Fruit fly (Drosophila melanogaster): ENCODE data around the gene CG3857.

The CG3857 gene

DNA sequence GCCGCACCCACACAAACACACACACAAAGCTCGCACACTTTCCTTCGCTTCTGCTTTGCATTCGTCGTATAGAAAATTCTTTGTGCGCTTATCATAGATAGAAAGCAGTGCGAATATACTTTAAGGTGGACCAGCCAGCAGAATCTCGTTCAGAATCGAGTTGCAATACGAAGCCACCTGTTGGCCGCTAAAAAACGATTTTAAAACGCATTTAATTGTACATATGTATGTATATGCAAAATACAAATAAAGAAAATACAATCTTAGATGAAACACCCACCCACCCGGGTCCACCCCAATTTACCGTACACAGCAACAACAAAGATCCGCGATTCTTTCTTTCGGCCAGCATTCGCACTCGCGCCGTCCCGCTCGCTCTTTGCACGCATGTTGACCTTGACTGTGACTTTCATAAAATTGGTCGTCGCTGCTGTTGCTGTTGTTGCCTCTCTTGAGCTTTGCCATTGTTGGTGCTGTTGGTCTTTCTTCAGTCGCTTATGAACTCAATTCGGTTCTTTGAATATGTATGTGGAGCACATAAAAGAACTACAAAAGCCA is 8.7 kb upstream of the CG3857 start (continued):
- peak; percentile 83 for TF ChIP-seq CG2120 (GFP tag; optimal IDR thresholded peaks at IDR 0.05)
- peak; percentile 35; the same call in 1 of the 2 replicates for TF ChIP-seq H2.0 (GFP tag; IDR thresholded peaks at IDR 0.05)
- 0 out of 2 replicates have a peak, but pooled peaks have one; percentile 17 for TF ChIP-seq CG14441 (GFP tag; IDR thresholded peaks at IDR 0.05)
- TF ChIP-seq CG15269 (tag; optimal IDR thresholded peaks at IDR 0.05) = peak; percentile 54
- TF ChIP-seq CG12744 (GFP tag; optimal IDR thresholded peaks at IDR 0.05) = peak; percentile 14
- TF ChIP-seq Hmr (GFP tag; optimal IDR thresholded peaks at IDR 0.05) = peak; percentile 80
- TF ChIP-seq gcm (GFP tag; optimal IDR thresholded peaks at IDR 0.05) = no peak
- TF ChIP-seq CG10209 (GFP tag; optimal IDR thresholded peaks at IDR 0.05) = peak; percentile 52
- TF ChIP-seq chm (GFP tag; IDR thresholded peaks at IDR 0.05) = no peak
- TF ChIP-seq Drgx (GFP tag; IDR thresholded peaks at IDR 0.05) = peak; percentile 96
- TF ChIP-seq ATbp (GFP tag; optimal IDR thresholded peaks at IDR 0.05) = peak; percentile 31
- peak; percentile 31 for TF ChIP-seq Xbp1 (GFP tag; optimal IDR thresholded peaks at IDR 0.05)
- TF ChIP-seq gt (GFP tag; IDR thresholded peaks at IDR 0.05) = no peak
- no peak for TF ChIP-seq Atf-2 (GFP tag; optimal IDR thresholded peaks at IDR 0.05)
- peak; percentile 67 for TF ChIP-seq BtbVII (GFP tag; optimal IDR thresholded peaks at IDR 0.05)
- TF ChIP-seq CG15011 (GFP tag; optimal IDR thresholded peaks at IDR 0.05) = peak; percentile 42
- TF ChIP-seq Abd-B (GFP tag; optimal IDR thresholded peaks at IDR 0.05) = no peak
- TF ChIP-seq CG11696 (GFP tag; IDR thresholded peaks at IDR 0.05) = peak; percentile 53; the same call in 1 of the 2 replicates
- TF ChIP-seq E2f2 (GFP tag; IDR thresholded peaks at IDR 0.05) = peak; percentile 19; the same call in 1 of the 2 replicates
- no peak for TF ChIP-seq exex (tag; optimal IDR thresholded peaks at IDR 0.05)
- TF ChIP-seq CG1832 (GFP tag; optimal IDR thresholded peaks at IDR 0.05) = peak; percentile 47
- TF ChIP-seq CG12659 (GFP tag; optimal IDR thresholded peaks at IDR 0.05) = peak; percentile 41
- TF ChIP-seq Med (GFP tag) = peak; percentile 85
- TF ChIP-seq Blimp-1 (GFP tag; optimal IDR thresholded peaks at IDR 0.05) = no peak
- TF ChIP-seq CG7556 (GFP tag; optimal IDR thresholded peaks at IDR 0.05) = peak; percentile 27
- TF ChIP-seq nmo (GFP tag; optimal IDR thresholded peaks at IDR 0.05) = no peak
- no peak for TF ChIP-seq hkb (optimal IDR thresholded peaks at IDR 0.05)
- TF ChIP-seq hkb (GFP tag; IDR thresholded peaks at IDR 0.05) = peak; percentile 47
- peak; percentile 49 for TF ChIP-seq CG2712 (tag; optimal IDR thresholded peaks at IDR 0.05)
- peak; percentile 33; the same call in 1 of the 2 replicates for TF ChIP-seq Ada2b (GFP tag; IDR thresholded peaks at IDR 0.05)
- peak; percentile 86 for TF ChIP-seq ERR (GFP tag; optimal IDR thresholded peaks at IDR 0.05)
- TF ChIP-seq CG11695 (GFP tag; IDR thresholded peaks at IDR 0.05) = peak; percentile 44; the same call in 1 of the 3 replicates
- TF ChIP-seq grau (tag; optimal IDR thresholded peaks at IDR 0.05) = peak; percentile 62
- peak; percentile 60 for TF ChIP-seq Ets65A (GFP tag)
- peak; percentile 42; the same call in 1 of the 2 replicates for TF ChIP-seq Ptx1 (GFP tag; IDR thresholded peaks at IDR 0.05)
- TF ChIP-seq dimm (GFP tag; IDR thresholded peaks at IDR 0.05) = no peak
- TF ChIP-seq zen2 (GFP tag; IDR thresholded peaks at IDR 0.05; ENCODE audit: partially characterized antibody) = no peak
- TF ChIP-seq stc (GFP tag; IDR thresholded peaks at IDR 0.05) = peak; percentile 67
- TF ChIP-seq wor (GFP tag; IDR thresholded peaks at IDR 0.05) = no peak
- TF ChIP-seq dpn (GFP tag; optimal IDR thresholded peaks at IDR 0.05) = peak; percentile 25 to 33
- peak; percentile 3 for TF ChIP-seq CG10147 (GFP tag; optimal IDR thresholded peaks at IDR 0.05)
- TF ChIP-seq en (GFP tag; optimal IDR thresholded peaks at IDR 0.05) = no peak
- TF ChIP-seq dysf (GFP tag; IDR thresholded peaks at IDR 0.05) = peak; percentile 57; the same call in 1 of the 3 replicates
- TF ChIP-seq nom (GFP tag; optimal IDR thresholded peaks at IDR 0.05) = peak; percentile 77
- peak; percentile 66 for TF ChIP-seq D19B (GFP tag; optimal IDR thresholded peaks at IDR 0.05)
- peak; percentile 86 for TF ChIP-seq zfh2 (GFP tag; optimal IDR thresholded peaks at IDR 0.05)
- peak; percentile 36 for TF ChIP-seq ind (GFP tag; optimal IDR thresholded peaks at IDR 0.05)
- peak; percentile 3 for TF ChIP-seq CG16863 (GFP tag; optimal IDR thresholded peaks at IDR 0.05)
- peak; percentile 54 for TF ChIP-seq CG7786 (GFP tag; optimal IDR thresholded peaks at IDR 0.05)
- peak; percentile 81 for TF ChIP-seq slbo (GFP tag; IDR thresholded peaks at IDR 0.05)

All from whole organism, embryonic.